Worm (Caenorhabditis elegans) whole organism, L4 larva: ENCODE data around the gene T13H5.1.

ENCODE experiments used
- egl-43 ChIP-seq: fragments of 200-800 bp; sonication (Bioruptor generic); IDR thresholded peaks from 2 replicates; pipeline ENCODE4 v1.3.6; 2022; ENCODE audit warnings: missing genetic modification reagents, missing genetic modification characterization, missing compliant biosample characterization
- skn-1 ChIP-seq: fragments of 150-350 bp; optimal IDR thresholded peaks from 2 replicates; lab custom pipeline; 2014; ENCODE audit warnings: missing biosample characterization, missing genetic modification characterization

ce11 chrII:8551100-8551499 lies 42.2 kb upstream of the T13H5.1 start:
- no peak for TF ChIP-seq skn-1 (tag; lab: Kevin White, UChicago)
- no peak for TF ChIP-seq egl-43
